Fruit fly (Drosophila melanogaster): ENCODE measurements around the gene CG43850.

CG43850 gene

dm6 chr2L:13398614-13399161 is 16.5 kb upstream of the CG43850 start, which contains the start of the genes CG10859 and CG7110 (continued):
- TF ChIP-seq OdsH (GFP tag; optimal IDR thresholded peaks at IDR 0.05) (peak; percentile 19), Eip78C (GFP tag) (peak; percentile 83), CG6163 (GFP tag; IDR thresholded peaks at IDR 0.05) (no peak), vri (GFP tag; optimal IDR thresholded peaks at IDR 0.05) (no peak), CG3032 (tag; optimal IDR thresholded peaks at IDR 0.05) (peak; percentile 12), pdm3 (GFP tag; optimal IDR thresholded peaks at IDR 0.05) (no peak), Smox (GFP tag; optimal IDR thresholded peaks at IDR 0.05) (no peak), CG8632 (GFP tag; optimal IDR thresholded peaks at IDR 0.05) (peak; percentile 3), fd85E (GFP tag; optimal IDR thresholded peaks at IDR 0.05) (no peak), CG10669 (GFP tag; optimal IDR thresholded peaks at IDR 0.05) (peak; percentile 10), CG15336 (GFP tag; IDR thresholded peaks at IDR 0.05) (no peak), Met (GFP tag; optimal IDR thresholded peaks at IDR 0.05) (peak; percentile 33), fd59A (GFP tag; optimal IDR thresholded peaks at IDR 0.05) (no peak), Sox14 (GFP tag; optimal IDR thresholded peaks at IDR 0.05) (no peak), fkh (GFP tag; optimal IDR thresholded peaks at IDR 0.05) (no peak), svp (GFP tag) (no peak), topi (GFP tag; optimal IDR thresholded peaks at IDR 0.05) (peak; percentile 27), CG7368 (GFP tag; optimal IDR thresholded peaks at IDR 0.05) (no peak), cyc (GFP tag; optimal IDR thresholded peaks at IDR 0.05) (peak; percentile 2), CG6792 (GFP tag; optimal IDR thresholded peaks at IDR 0.05) (no peak), achi (GFP tag; optimal IDR thresholded peaks at IDR 0.05) (no peak), CG3919 (GFP tag; optimal IDR thresholded peaks at IDR 0.05) (peak; percentile 26), dac (GFP tag; optimal IDR thresholded peaks at IDR 0.05) (no peak), spab (GFP tag; optimal IDR thresholded peaks at IDR 0.05) (no peak), eg (GFP tag; IDR thresholded peaks at IDR 0.05) (no peak), CG10631 (GFP tag; optimal IDR thresholded peaks at IDR 0.05) (no peak), CG31627 (GFP tag; optimal IDR thresholded peaks at IDR 0.05) (no peak)

- TF ChIP-seq salr (GFP tag; optimal IDR thresholded peaks at IDR 0.05) (no peak), Smox (GFP tag; optimal IDR thresholded peaks at IDR 0.05) (no peak), fkh (GFP tag; optimal IDR thresholded peaks at IDR 0.05) (no peak), Hr4 (GFP tag; optimal IDR thresholded peaks at IDR 0.05) (peak; percentile 37), CG10631 (GFP tag; optimal IDR thresholded peaks at IDR 0.05) (peak; percentile 15), Sox14 (GFP tag; optimal IDR thresholded peaks at IDR 0.05) (peak; percentile 5), svp (GFP tag) (peak; percentile 29), Eip78C (GFP tag) (peak; percentile 59), CG8632 (GFP tag; optimal IDR thresholded peaks at IDR 0.05) (no peak), CG1621 (tag; optimal IDR thresholded peaks at IDR 0.05) (no peak), acj6 (GFP tag; optimal IDR thresholded peaks at IDR 0.05) (peak; percentile 16), CG10669 (GFP tag; optimal IDR thresholded peaks at IDR 0.05) (no peak), OdsH (GFP tag; optimal IDR thresholded peaks at IDR 0.05) (peak; percentile 27), CG3919 (GFP tag; optimal IDR thresholded peaks at IDR 0.05) (peak; percentile 30), net (GFP tag; optimal IDR thresholded peaks at IDR 0.05) (peak; percentile 23), CG15336 (GFP tag; IDR thresholded peaks at IDR 0.05) (peak; percentile 54), CG6163 (GFP tag; IDR thresholded peaks at IDR 0.05) (0 out of 3 replicates have a peak, but pooled peaks have one; percentile 24), achi (GFP tag; optimal IDR thresholded peaks at IDR 0.05) (peak; percentile 18), CG8119 (GFP tag; IDR thresholded peaks at IDR 0.05) (peak; percentile 52; the same call in 1 of the 3 replicates), CG32006 (GFP tag; optimal IDR thresholded peaks at IDR 0.05) (peak; percentile 51)
Measured at dm6 chr2L:13399565-13399964, 15.7 kb upstream of the CG43850 start.

dm6 chr2L:13411566-13411965 is 3.7 kb upstream of the CG43850 start, which contains the start of gene Vm34Ca:
Vm34Ca (minus strand) TSS chr2L:13411631.
- no peak for TF ChIP-seq net (GFP tag; optimal IDR thresholded peaks at IDR 0.05)
- TF ChIP-seq acj6 (GFP tag; optimal IDR thresholded peaks at IDR 0.05), result no peak
- TF ChIP-seq spab (GFP tag; optimal IDR thresholded peaks at IDR 0.05), result no peak
- no peak for TF ChIP-seq Sox102F (GFP tag; optimal IDR thresholded peaks at IDR 0.05)
- TF ChIP-seq Hr38 (GFP tag; optimal IDR thresholded peaks at IDR 0.05), result no peak
- no peak for TF ChIP-seq CG31627 (GFP tag; optimal IDR thresholded peaks at IDR 0.05)
- TF ChIP-seq ss (GFP tag; optimal IDR thresholded peaks at IDR 0.05), result no peak
- TF ChIP-seq CG6792 (GFP tag; optimal IDR thresholded peaks at IDR 0.05), result no peak
- no peak for TF ChIP-seq CG8119 (GFP tag; IDR thresholded peaks at IDR 0.05)

Measured in whole organism, prepupa.